Worm (Caenorhabditis elegans): ENCODE results near the gene C28A5.1.

C28A5.1 gene

ce11 chrIII:4417956-4418355 lies 16.2 kb downstream of the C28A5.1 start, which contains the start of the genes R07E5.19 and pdcd-2:
R07E5.19 (minus strand) TSS chrIII:4418056.
pdcd-2 (minus strand) TSS chrIII:4418057.
- TF ChIP-seq drap-1 (GFP tag; optimal IDR thresholded peaks at IDR 0.05) (no peak), pha-4 (tag; optimal IDR thresholded peaks at IDR 0.05) (no peak), M03D4.4 (tag; optimal IDR thresholded peaks at IDR 0.05) (no peak), lin-13 (tag; optimal IDR thresholded peaks at IDR 0.05) (no peak), mls-2 (tag; optimal IDR thresholded peaks at IDR 0.05) (no peak), nhr-2 (tag; optimal IDR thresholded peaks at IDR 0.05) (no peak), ces-1 (GFP tag; optimal IDR thresholded peaks at IDR 0.05) (no peak), flh-1 (GFP tag; optimal IDR thresholded peaks at IDR 0.05) (no peak), unc-120 (tag; optimal IDR thresholded peaks at IDR 0.05; ENCODE audit: poor library complexity, severe bottlenecking) (no peak), sem-2 (GFP tag; optimal IDR thresholded peaks at IDR 0.05) (no peak), ceh-43 (GFP tag; optimal IDR thresholded peaks at IDR 0.05) (no peak)

- TF ChIP-seq bed-3 (GFP tag; optimal IDR thresholded peaks at IDR 0.05) (no peak), nhr-28 (tag; optimal IDR thresholded peaks at IDR 0.05) (no peak)
Measured at ce11 chrIII:4415135-4415534, 19.0 kb downstream of the C28A5.1 start, which contains the start of gene R07E5.11. R07E5.11 (minus strand) TSS chrIII:4415235.

ce11 chrIII:4414041-4414440 lies 20.1 kb downstream of the C28A5.1 start:
- TF ChIP-seq bed-3 (GFP tag; optimal IDR thresholded peaks at IDR 0.05) = peak; percentile 30
- TF ChIP-seq ham-2 (GFP tag; optimal IDR thresholded peaks at IDR 0.05) = peak; percentile 7
- TF ChIP-seq ces-1 (GFP tag; optimal IDR thresholded peaks at IDR 0.05) = peak; percentile 12
- TF ChIP-seq unc-120 (tag; optimal IDR thresholded peaks at IDR 0.05; ENCODE audit: poor library complexity, severe bottlenecking) = peak; percentile 7
- TF ChIP-seq cnd-1 (tag; optimal IDR thresholded peaks at IDR 0.05) = peak; percentile 62
- peak; percentile 54 for TF ChIP-seq sem-2 (GFP tag; optimal IDR thresholded peaks at IDR 0.05)
- peak; percentile 61 for TF ChIP-seq sptf-1 (tag; optimal IDR thresholded peaks at IDR 0.05)
- peak; percentile 64 for TF ChIP-seq drap-1 (GFP tag; optimal IDR thresholded peaks at IDR 0.05)
- TF ChIP-seq M03D4.4 (tag; optimal IDR thresholded peaks at IDR 0.05) = peak; percentile 46
- TF ChIP-seq lsy-2 (tag; optimal IDR thresholded peaks at IDR 0.05) = peak; percentile 18
- TF ChIP-seq mls-2 (tag; optimal IDR thresholded peaks at IDR 0.05) = peak; percentile 20

ce11 chrIII:4413099-4413498 lies 21.0 kb downstream of the C28A5.1 start, which contains the start of gene mpc-1:
mpc-1 (plus strand) TSS chrIII:4413457.
- no peak for TF ChIP-seq flh-1 (GFP tag; optimal IDR thresholded peaks at IDR 0.05)
- no peak for TF ChIP-seq blmp-1 (tag; optimal IDR thresholded peaks at IDR 0.05)
- TF ChIP-seq ham-2 (GFP tag; optimal IDR thresholded peaks at IDR 0.05) = no peak
- no peak for TF ChIP-seq nhr-28 (tag; optimal IDR thresholded peaks at IDR 0.05)
- TF ChIP-seq lin-32 (GFP tag; optimal IDR thresholded peaks at IDR 0.05) = no peak

ce11 chrIII:4412108-4413009 lies 21.8 kb downstream of the C28A5.1 start:
- TF ChIP-seq ces-1 (GFP tag; optimal IDR thresholded peaks at IDR 0.05) = peak; percentile 8
- no peak for TF ChIP-seq nhr-76 (tag; optimal IDR thresholded peaks at IDR 0.05)

ce11 chrIII:4408251-4408650 lies 25.9 kb downstream of the C28A5.1 start, which contains the start of gene gpch-1:
gpch-1 (plus strand) TSS chrIII:4408551.
- no peak for TF ChIP-seq zip-8 (tag; optimal IDR thresholded peaks at IDR 0.05)
- no peak for TF ChIP-seq nhr-76 (tag; optimal IDR thresholded peaks at IDR 0.05)
- TF ChIP-seq M03D4.4 (tag; optimal IDR thresholded peaks at IDR 0.05) = no peak
- TF ChIP-seq lsy-2 (tag; optimal IDR thresholded peaks at IDR 0.05) = no peak
- no peak for TF ChIP-seq ham-2 (GFP tag; optimal IDR thresholded peaks at IDR 0.05)
- TF ChIP-seq snpc-4 (tag; optimal IDR thresholded peaks at IDR 0.05) = no peak
- no peak for TF ChIP-seq sem-2 (GFP tag; optimal IDR thresholded peaks at IDR 0.05)
- TF ChIP-seq ceh-39 (tag; optimal IDR thresholded peaks at IDR 0.05) = no peak
- no peak for TF ChIP-seq bed-3 (GFP tag; optimal IDR thresholded peaks at IDR 0.05)
- TF ChIP-seq nhr-2 (tag; optimal IDR thresholded peaks at IDR 0.05) = no peak
- TF ChIP-seq unc-39 (tag; optimal IDR thresholded peaks at IDR 0.05) = no peak
- no peak for TF ChIP-seq lin-13 (tag; optimal IDR thresholded peaks at IDR 0.05)
- TF ChIP-seq unc-62 (GFP tag; optimal IDR thresholded peaks at IDR 0.05) = no peak
- no peak for TF ChIP-seq tbx-8 (GFP tag; optimal IDR thresholded peaks at IDR 0.05)
- no peak for TF ChIP-seq lin-32 (GFP tag; optimal IDR thresholded peaks at IDR 0.05)
- no peak for TF ChIP-seq ces-1 (GFP tag; optimal IDR thresholded peaks at IDR 0.05)

All from whole organism, mixed stage, embryonic.